Fruit fly (Drosophila melanogaster): Measurements from ENCODE around the gene CG11841.
A peak's percentile ranks its signal among the peaks of the same experiment; 100 is the strongest.

CG11841 gene

DNA sequence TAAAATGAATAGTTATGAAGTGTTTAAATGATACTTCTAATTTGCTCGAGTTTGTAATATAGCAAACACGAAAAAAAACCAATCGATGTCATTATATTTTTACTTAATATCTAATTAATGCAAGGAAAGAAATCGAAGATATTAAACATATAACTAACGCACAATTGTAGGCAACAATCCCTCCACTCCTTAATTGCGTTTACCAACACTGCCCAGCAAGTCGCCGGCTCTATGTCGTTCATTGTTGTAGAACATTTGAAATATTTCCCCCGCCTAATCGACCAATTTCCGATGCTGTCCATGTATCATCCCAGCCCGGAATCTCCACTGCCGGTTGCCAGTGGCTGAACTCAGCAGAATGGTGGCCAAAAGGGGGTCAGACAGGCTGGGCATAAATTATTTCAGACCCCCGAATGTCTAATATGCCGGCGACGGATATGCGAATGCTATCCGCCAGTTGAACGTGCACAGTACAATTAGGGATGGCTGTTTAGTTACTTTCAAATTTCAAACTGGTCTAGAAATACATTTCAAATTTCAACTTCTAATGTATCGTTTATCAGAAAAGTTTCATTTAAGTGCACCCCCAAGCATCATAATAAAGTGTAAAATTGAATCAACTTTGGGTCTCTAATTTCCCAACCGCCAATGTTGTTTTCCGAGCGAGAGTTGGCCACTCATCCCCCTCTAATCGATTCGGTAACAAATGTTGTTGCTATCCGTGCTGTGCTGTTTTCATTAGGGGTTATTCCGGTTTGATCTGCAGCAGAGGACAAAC lies 17.8 kb downstream of the CG11841 start (continued):
- TF ChIP-seq Atf3 (GFP tag; optimal IDR thresholded peaks at IDR 0.05), result no peak
- peak; percentile 17; the same call in 1 of the 3 replicates for TF ChIP-seq B-H1 (GFP tag; IDR thresholded peaks at IDR 0.05)
- no peak for TF ChIP-seq CG33213 (GFP tag; optimal IDR thresholded peaks at IDR 0.05)
- peak; percentile 50; the same call in 1 of the 2 replicates for TF ChIP-seq H2.0 (GFP tag; IDR thresholded peaks at IDR 0.05)
- TF ChIP-seq Hr78 (GFP tag; optimal IDR thresholded peaks at IDR 0.05), result no peak
- TF ChIP-seq cwo (GFP tag; optimal IDR thresholded peaks at IDR 0.05), result peak; percentile 36
- TF ChIP-seq sima (GFP tag; optimal IDR thresholded peaks at IDR 0.05), result no peak
- peak in 1 of 2 experiments; percentile 47 for TF ChIP-seq Hr51 (GFP tag; optimal IDR thresholded peaks at IDR 0.05)
- TF ChIP-seq CG31388 (GFP tag; optimal IDR thresholded peaks at IDR 0.05), result no peak
- TF ChIP-seq so (GFP tag; IDR thresholded peaks at IDR 0.05), result peak; percentile 50; the same call in 1 of the 3 replicates
- no peak for TF ChIP-seq ro (GFP tag; IDR thresholded peaks at IDR 0.05)
- TF ChIP-seq Six4 (GFP tag; optimal IDR thresholded peaks at IDR 0.05), result no peak
- peak; percentile 10 for TF ChIP-seq HmgZ (tag; optimal IDR thresholded peaks at IDR 0.05)
- TF ChIP-seq CG15073 (GFP tag; optimal IDR thresholded peaks at IDR 0.05), result no peak
- no peak for TF ChIP-seq Lhr (GFP tag; optimal IDR thresholded peaks at IDR 0.05)
- no peak for TF ChIP-seq rib (GFP tag; IDR thresholded peaks at IDR 0.05)
- TF ChIP-seq stwl (tag; optimal IDR thresholded peaks at IDR 0.05), result peak; percentile 50
- TF ChIP-seq fd3F (GFP tag; optimal IDR thresholded peaks at IDR 0.05), result peak; percentile 20
- peak; percentile 72 for TF ChIP-seq Rfx (GFP tag; IDR thresholded peaks at IDR 0.05)
- TF ChIP-seq CG10321 (GFP tag; IDR thresholded peaks at IDR 0.05), result no peak
- no peak for TF ChIP-seq CG12942 (GFP tag; optimal IDR thresholded peaks at IDR 0.05)
- no peak for TF ChIP-seq chinmo (GFP tag; IDR thresholded peaks at IDR 0.05; ENCODE audit: partially characterized antibody)
- TF ChIP-seq CG11398 (GFP tag; optimal IDR thresholded peaks at IDR 0.05), result peak; percentile 35
- no peak for TF ChIP-seq CG4360 (GFP tag; IDR thresholded peaks at IDR 0.05)
- no peak for TF ChIP-seq CG7928 (GFP tag; optimal IDR thresholded peaks at IDR 0.05)
- TF ChIP-seq CG17186 (GFP tag; optimal IDR thresholded peaks at IDR 0.05), result no peak
- peak; percentile 48 for TF ChIP-seq Sox102F (GFP tag; optimal IDR thresholded peaks at IDR 0.05)
- no peak for TF ChIP-seq CG1647 (GFP tag; optimal IDR thresholded peaks at IDR 0.05)
- TF ChIP-seq CG4282 (GFP tag; optimal IDR thresholded peaks at IDR 0.05), result no peak
- peak; percentile 67 for TF ChIP-seq CG11504 (tag; optimal IDR thresholded peaks at IDR 0.05)
- peak; percentile 18 for TF ChIP-seq CG31365 (tag; optimal IDR thresholded peaks at IDR 0.05)
- TF ChIP-seq Meics (GFP tag; optimal IDR thresholded peaks at IDR 0.05), result peak; percentile 46
- peak; percentile 49; the same call in 1 of the 3 replicates for TF ChIP-seq CG14050 (GFP tag; IDR thresholded peaks at IDR 0.05)
- no peak for TF ChIP-seq seq (GFP tag; IDR thresholded peaks at IDR 0.05)
- TF ChIP-seq pan (optimal IDR thresholded peaks at IDR 0.05), result no peak
- peak in 1 of 2 experiments; percentile 68 for TF ChIP-seq pan (GFP tag; optimal IDR thresholded peaks at IDR 0.05 in 1 of 2, IDR thresholded peaks at IDR 0.05 in 1 of 2)
- TF ChIP-seq CG14965 (GFP tag; optimal IDR thresholded peaks at IDR 0.05; ENCODE audit: borderline replicate concordance), result no peak
- TF ChIP-seq zen (tag; optimal IDR thresholded peaks at IDR 0.05), result no peak
- no peak for TF ChIP-seq CG15479 (GFP tag; optimal IDR thresholded peaks at IDR 0.05)
- peak; percentile 7 for TF ChIP-seq Xbp1 (GFP tag; optimal IDR thresholded peaks at IDR 0.05)
- TF ChIP-seq BtbVII (GFP tag; optimal IDR thresholded peaks at IDR 0.05), result peak; percentile 17
- TF ChIP-seq CG12219 (GFP tag; optimal IDR thresholded peaks at IDR 0.05), result peak; percentile 29
- peak; percentile 55 for TF ChIP-seq CG6689 (GFP tag; IDR thresholded peaks at IDR 0.05)
- no peak for TF ChIP-seq nerfin-1 (tag; optimal IDR thresholded peaks at IDR 0.05)
- 0 out of 3 replicates have a peak, but pooled peaks have one; percentile 31 for TF ChIP-seq gce (GFP tag; IDR thresholded peaks at IDR 0.05)
- peak; percentile 57 for TF ChIP-seq CG9727 (GFP tag; optimal IDR thresholded peaks at IDR 0.05)
- no peak for TF ChIP-seq hkb (optimal IDR thresholded peaks at IDR 0.05)
- TF ChIP-seq hkb (GFP tag; IDR thresholded peaks at IDR 0.05), result peak; percentile 57
- TF ChIP-seq Antp (GFP tag; optimal IDR thresholded peaks at IDR 0.05), result peak; percentile 19
- no peak for TF ChIP-seq ase (GFP tag; IDR thresholded peaks at IDR 0.05)
